Fruit fly (Drosophila melanogaster) whole organism, embryonic: ENCODE measurements around the gene CG1421.

Source experiments
- ATbp ChIP-seq: fragments of 200-800 bp; sonication (Bioruptor generic); optimal IDR thresholded peaks from 2 replicates; lab custom pipeline; 2017; ENCODE audit warnings: missing biosample characterization, mild to moderate bottlenecking, missing genetic modification characterization, missing genetic modification reagents
- BtbVII ChIP-seq: fragments of 200-800 bp; sonication (Bioruptor generic); optimal IDR thresholded peaks from 3 replicates; lab custom pipeline; 2017; ENCODE audit warnings: missing biosample characterization, mild to moderate bottlenecking, missing genetic modification characterization
- CG10462 ChIP-seq: fragments of 200-800 bp; sonication (Bioruptor generic); optimal IDR thresholded peaks from 2 replicates; lab custom pipeline; 2016; ENCODE audit warnings: missing biosample characterization, missing genetic modification characterization
- CG10565 ChIP-seq: fragments of 200-800 bp; sonication (Bioruptor generic); optimal IDR thresholded peaks from 3 replicates; lab custom pipeline; 2016; ENCODE audit warnings: missing biosample characterization, mild to moderate bottlenecking, missing genetic modification characterization
- CG11696 ChIP-seq: fragments of 200-800 bp; sonication (Bioruptor generic); IDR thresholded peaks from 2 replicates; pipeline ENCODE4 v1.3.6; 2022; ENCODE audit warnings: missing biosample characterization, missing genetic modification characterization
- CG13624 ChIP-seq: fragments of 200-800 bp; sonication (Bioruptor generic); optimal IDR thresholded peaks from 2 replicates; lab custom pipeline; 2016; ENCODE audit warnings: missing biosample characterization, missing genetic modification characterization
- CG14667 ChIP-seq: fragments of 200-800 bp; sonication (Bioruptor generic); IDR thresholded peaks from 2 replicates; pipeline ENCODE4 v1.3.6; 2022; ENCODE audit warnings: missing biosample characterization, missing genetic modification characterization
- CG14860 ChIP-seq: fragments of 200-800 bp; sonication (Bioruptor generic); IDR thresholded peaks from 3 replicates; pipeline ENCODE4 v1.3.6; 2022; ENCODE audit warnings: missing biosample characterization, missing genetic modification characterization; ENCODE audit not compliant: partially characterized antibody
- CG1602 ChIP-seq: fragments of 200-800 bp; sonication (Bioruptor generic); optimal IDR thresholded peaks from 3 replicates; lab custom pipeline; 2016; ENCODE audit warnings: missing biosample characterization, missing genetic modification characterization
- CG16815 ChIP-seq: fragments of 200-800 bp; sonication (Bioruptor generic); optimal IDR thresholded peaks from 3 replicates; lab custom pipeline; 2017; ENCODE audit warnings: missing biosample characterization, mild to moderate bottlenecking, missing genetic modification characterization
- CG18262 ChIP-seq: fragments of 200-800 bp; optimal IDR thresholded peaks from 3 replicates; lab custom pipeline; 2019; ENCODE audit warnings: missing biosample characterization, mild to moderate bottlenecking, missing genetic modification characterization, moderate library complexity
- CG18476 ChIP-seq: fragments of 200-800 bp; sonication (Bioruptor generic); optimal IDR thresholded peaks from 2 replicates; lab custom pipeline; 2016; ENCODE audit warnings: missing biosample characterization, mild to moderate bottlenecking, missing genetic modification characterization
- CG18599 ChIP-seq: fragments of 200-800 bp; sonication (Bioruptor generic); optimal IDR thresholded peaks from 3 replicates; lab custom pipeline; 2017; ENCODE audit warnings: missing biosample characterization, missing genetic modification characterization, mild to moderate bottlenecking, moderate library complexity, missing genetic modification reagents
- CG18764 ChIP-seq: fragments of 200-800 bp; sonication (Bioruptor generic); optimal IDR thresholded peaks from 3 replicates; lab custom pipeline; 2016; ENCODE audit warnings: missing biosample characterization, missing genetic modification characterization
- CG2116 ChIP-seq: fragments of 200-800 bp; sonication (Bioruptor generic); optimal IDR thresholded peaks from 3 replicates; lab custom pipeline; 2018; ENCODE audit warnings: missing biosample characterization, mild to moderate bottlenecking, missing genetic modification characterization
- CG2712 ChIP-seq: fragments of 200-800 bp; optimal IDR thresholded peaks from 3 replicates; lab custom pipeline; 2019; ENCODE audit warnings: missing biosample characterization, mild to moderate bottlenecking, missing genetic modification characterization, moderate library complexity
- CG43689 ChIP-seq: fragments of 200-800 bp; sonication (Bioruptor generic); IDR thresholded peaks from 2 replicates; pipeline ENCODE4 v1.3.6; 2022; ENCODE audit warnings: missing biosample characterization, missing genetic modification characterization
- CG4617 ChIP-seq: fragments of 200-800 bp; sonication (Bioruptor generic); optimal IDR thresholded peaks from 3 replicates; lab custom pipeline; 2016; ENCODE audit warnings: missing biosample characterization, missing genetic modification characterization, borderline replicate concordance
- CG5953 ChIP-seq: fragments of 200-800 bp; sonication (Bioruptor generic); IDR thresholded peaks from 2 replicates; pipeline ENCODE4 v1.3.6; 2022; ENCODE audit warnings: missing biosample characterization, missing genetic modification characterization
- CG6813 ChIP-seq: fragments of 200-800 bp; sonication (Bioruptor generic); optimal IDR thresholded peaks from 2 replicates; lab custom pipeline; 2017; ENCODE audit warnings: missing biosample characterization, missing genetic modification characterization, mild to moderate bottlenecking, moderate library complexity, missing genetic modification reagents
- CG6854 ChIP-seq: fragments of 200-800 bp; sonication (Bioruptor generic); optimal IDR thresholded peaks from 3 replicates; lab custom pipeline; 2017; ENCODE audit warnings: missing biosample characterization, mild to moderate bottlenecking, missing genetic modification characterization
- CG9609 ChIP-seq: fragments of 200-800 bp; sonication (Bioruptor generic); optimal IDR thresholded peaks from 3 replicates; lab custom pipeline; 2016; ENCODE audit warnings: missing biosample characterization, missing genetic modification characterization
- CrebB ChIP-seq: fragments of 200-800 bp; sonication (Bioruptor generic); optimal IDR thresholded peaks from 3 replicates; lab custom pipeline; 2018; ENCODE audit warnings: missing biosample characterization, mild to moderate bottlenecking, missing genetic modification characterization
- Dad ChIP-seq: fragments of 200-800 bp; sonication (Bioruptor generic); optimal IDR thresholded peaks from 3 replicates; lab custom pipeline; 2016; ENCODE audit warnings: missing biosample characterization, missing genetic modification characterization
- Deaf1 ChIP-seq: fragments of 200-800 bp; optimal IDR thresholded peaks from 3 replicates; lab custom pipeline; 2019; ENCODE audit warnings: missing biosample characterization, mild to moderate bottlenecking, missing genetic modification characterization, moderate library complexity
- Doc3 ChIP-seq: fragments of 200-800 bp; sonication (Bioruptor generic); IDR thresholded peaks from 3 replicates; pipeline ENCODE4 v1.3.6; 2022; ENCODE audit warnings: missing biosample characterization, missing genetic modification characterization; ENCODE audit not compliant: partially characterized antibody
- NK7.1 ChIP-seq: fragments of 200-800 bp; sonication (Bioruptor generic); optimal IDR thresholded peaks from 3 replicates; lab custom pipeline; 2016; ENCODE audit warnings: missing biosample characterization, missing genetic modification characterization
- Pdp1 ChIP-seq, 2 experiments: fragments of 200-800 bp; sonication (Bioruptor generic); optimal IDR thresholded peaks; 3 replicates each; lab custom pipeline; 2016; ENCODE audit warnings: missing biosample characterization in 2 of 2, missing genetic modification characterization in 2 of 2, mild to moderate bottlenecking in 1 of 2, moderate library complexity in 1 of 2
- Rx ChIP-seq: fragments of 200-800 bp; sonication (Bioruptor generic); IDR thresholded peaks from 2 replicates; pipeline ENCODE4 v1.3.6; 2022; ENCODE audit warnings: missing biosample characterization, missing genetic modification characterization
- Spps ChIP-seq: fragments of 200-800 bp; sonication (Bioruptor generic); optimal IDR thresholded peaks from 2 replicates; lab custom pipeline; 2018; ENCODE audit warnings: missing biosample characterization, mild to moderate bottlenecking, missing genetic modification characterization
- Sry-β ChIP-seq: fragments of 200-800 bp; sonication (Bioruptor generic); optimal IDR thresholded peaks from 2 replicates; lab custom pipeline; 2018; ENCODE audit warnings: missing biosample characterization, mild to moderate bottlenecking, missing genetic modification characterization, moderate library complexity
- Stat92E ChIP-seq, 3 experiments: fragments of >200 bp in 2 of 3; fragments of 200-800 bp in 1 of 3; sonication (Bioruptor generic) in 1 of 3; optimal IDR thresholded peaks; 2 replicates each; lab custom pipeline; 2017 to 2019; ENCODE audit warnings: missing biosample characterization in 3 of 3, missing genetic modification characterization in 3 of 3, mild to moderate bottlenecking in 1 of 3, moderate library complexity in 1 of 3
- YL-1 ChIP-seq: fragments of 200-800 bp; sonication (Bioruptor generic); optimal IDR thresholded peaks from 3 replicates; lab custom pipeline; 2017; ENCODE audit warnings: missing biosample characterization, mild to moderate bottlenecking, missing genetic modification characterization
- br ChIP-seq: fragments of >200 bp; optimal IDR thresholded peaks from 2 replicates; lab custom pipeline; 2017
- cad ChIP-seq: fragments of >200 bp; optimal IDR thresholded peaks from 2 replicates; lab custom pipeline; 2017; ENCODE audit warnings: missing biosample characterization, missing genetic modification characterization
- crol ChIP-seq: fragments of 200-800 bp; sonication (Bioruptor generic); IDR thresholded peaks from 2 replicates; pipeline ENCODE4 v1.3.6; 2022; ENCODE audit warnings: missing biosample characterization, missing genetic modification characterization
- danr ChIP-seq: fragments of 200-800 bp; sonication (Bioruptor generic); IDR thresholded peaks from 2 replicates; pipeline ENCODE4 v1.3.6; 2022; ENCODE audit warnings: missing biosample characterization, missing genetic modification characterization
- fd102C ChIP-seq: fragments of 200-800 bp; sonication (Bioruptor generic); optimal IDR thresholded peaks from 2 replicates; lab custom pipeline; 2018; ENCODE audit warnings: missing biosample characterization, mild to moderate bottlenecking, missing genetic modification characterization, moderate library complexity
- fd64A ChIP-seq: fragments of 200-800 bp; sonication (Bioruptor generic); optimal IDR thresholded peaks from 3 replicates; lab custom pipeline; 2018; ENCODE audit warnings: missing biosample characterization, mild to moderate bottlenecking, missing genetic modification characterization
- ftz-f1 ChIP-seq: fragments of 200-800 bp; sonication (Bioruptor generic); optimal IDR thresholded peaks from 2 replicates; lab custom pipeline; 2016; ENCODE audit warnings: missing biosample characterization, missing genetic modification characterization
- gce ChIP-seq: fragments of 200-800 bp; sonication (Bioruptor generic); IDR thresholded peaks from 3 replicates; pipeline ENCODE4 v1.3.6; 2022; ENCODE audit warnings: missing biosample characterization, missing genetic modification characterization
- gfzf ChIP-seq: fragments of 200-800 bp; sonication (Bioruptor generic); optimal IDR thresholded peaks from 2 replicates; lab custom pipeline; 2016; ENCODE audit warnings: missing biosample characterization, mild to moderate bottlenecking, missing genetic modification characterization, moderate library complexity
- grn ChIP-seq: fragments of 200-800 bp; sonication (Bioruptor generic); optimal IDR thresholded peaks from 3 replicates; lab custom pipeline; 2017; ENCODE audit warnings: missing biosample characterization, missing genetic modification characterization
- h ChIP-seq: fragments of >200 bp; optimal IDR thresholded peaks from 2 replicates; lab custom pipeline; 2017
- ham ChIP-seq: fragments of 200-800 bp; sonication (Bioruptor generic); IDR thresholded peaks from 2 replicates; pipeline ENCODE4 v1.3.6; 2022; ENCODE audit warnings: missing biosample characterization, missing genetic modification characterization
- pho ChIP-seq: fragments of 200-800 bp; sonication (Bioruptor generic); optimal IDR thresholded peaks from 2 replicates; lab custom pipeline; 2016; ENCODE audit warnings: missing biosample characterization, missing genetic modification characterization
- sens ChIP-seq: fragments of 200-800 bp; sonication (Bioruptor generic); peaks from one replicate; lab custom pipeline; 2016; ENCODE audit warnings: missing biosample characterization, missing genetic modification characterization
- yki ChIP-seq: fragments of >200 bp; optimal IDR thresholded peaks from 3 replicates; lab custom pipeline; 2018
- z ChIP-seq: fragments of 200-800 bp; sonication (Bioruptor generic); IDR thresholded peaks from 3 replicates; pipeline ENCODE4 v1.3.6; 2022; ENCODE audit warnings: missing biosample characterization, missing genetic modification characterization

Gene CG1421

dm6 chr2L:21867040-21867981, 35.5 kb upstream of the CG1421 start (continued):
- TF ChIP-seq Dad (GFP tag; lab: Kevin White, UChicago) = peak; percentile 89
- peak; percentile 37 for TF ChIP-seq grn (GFP tag; lab: Kevin White, UChicago)
- peak; percentile 88 for TF ChIP-seq NK7.1 (GFP tag; lab: Kevin White, UChicago)
- peak; percentile 91 for TF ChIP-seq CG13624 (GFP tag; lab: Kevin White, UChicago)
- no peak for TF ChIP-seq yki
- peak; percentile 55 for TF ChIP-seq CG6854
- TF ChIP-seq fd102C (GFP tag; lab: Kevin White, UChicago) = no peak
- TF ChIP-seq CG14667 (GFP tag; lab: Robert Waterston, UW) = peak; percentile 88
- peak; percentile 81 for TF ChIP-seq Rx (GFP tag; lab: Robert Waterston, UW)
- TF ChIP-seq BtbVII (GFP tag; lab: Kevin White, UChicago) = peak; percentile 75
- no peak for TF ChIP-seq ftz-f1
- peak; percentile 88 for TF ChIP-seq CG16815 (GFP tag; lab: Kevin White, UChicago)
- TF ChIP-seq br (lab: Kevin White, UChicago) = no peak
- TF ChIP-seq CG6813 (GFP tag; lab: Kevin White, UChicago) = peak; percentile 81
- peak; percentile 89 for TF ChIP-seq CG1602 (GFP tag; lab: Kevin White, UChicago)
- TF ChIP-seq h = no peak
- TF ChIP-seq danr (GFP tag; lab: Robert Waterston, UW) = peak; percentile 87
- TF ChIP-seq z = 0 out of 3 replicates have a peak, but pooled peaks have one; percentile 33
- TF ChIP-seq CG5953 (GFP tag; lab: Robert Waterston, UW) = peak; percentile 87
- peak; percentile 98 for TF ChIP-seq sens
- TF ChIP-seq CG43689 (GFP tag; lab: Robert Waterston, UW) = peak; percentile 62
- TF ChIP-seq CG4617 (GFP tag; lab: Kevin White, UChicago) = peak; percentile 66
- TF ChIP-seq cad (GFP tag; lab: Kevin White, UChicago) = no peak
- TF ChIP-seq CG18764 (GFP tag; lab: Kevin White, UChicago) = peak; percentile 90
- peak; percentile 82 for TF ChIP-seq Spps (tag; lab: Kevin White, UChicago)
- peak in 1 of 3 experiments; percentile 79 for TF ChIP-seq Stat92E (GFP tag; optimal IDR thresholded peaks at IDR 0.05; lab: Kevin White, UChicago)
- no peak for TF ChIP-seq Doc3 (GFP tag; lab: Robert Waterston, UW)
- TF ChIP-seq YL-1 (GFP tag; lab: Kevin White, UChicago) = peak; percentile 25
- TF ChIP-seq CG10565 (GFP tag; lab: Kevin White, UChicago) = peak; percentile 34
- TF ChIP-seq CG14860 = no peak
- peak; percentile 96 for TF ChIP-seq CG2712 (tag; lab: Kevin White, UChicago)
- peak; percentile 94 for TF ChIP-seq CG9609
- peak; percentile 58 for TF ChIP-seq Sry-β
- TF ChIP-seq pho = peak; percentile 85
- TF ChIP-seq CG10462 (GFP tag; lab: Kevin White, UChicago) = peak; percentile 83
- TF ChIP-seq CG18599 (GFP tag; lab: Kevin White, UChicago) = peak; percentile 87
- TF ChIP-seq CG18262 (tag; lab: Kevin White, UChicago) = peak; percentile 95
- TF ChIP-seq CG11696 (GFP tag; lab: Robert Waterston, UW) = peak; percentile 62
- TF ChIP-seq ATbp = peak; percentile 93
- peak; percentile 86 for TF ChIP-seq CrebB (tag; lab: Kevin White, UChicago)
- peak; percentile 47 for TF ChIP-seq Deaf1
- peak; percentile 90 for TF ChIP-seq gce (GFP tag; lab: Robert Waterston, UW)
- TF ChIP-seq Pdp1 (GFP tag; optimal IDR thresholded peaks at IDR 0.05; lab: Kevin White, UChicago) = peak; percentile 87 to 92
- peak; percentile 34 for TF ChIP-seq CG2116 (GFP tag; lab: Kevin White, UChicago)
- 0 out of 2 replicates have a peak, but pooled peaks have one; percentile 26 for TF ChIP-seq crol (GFP tag; lab: Robert Waterston, UW)
- TF ChIP-seq fd64A (GFP tag; lab: Kevin White, UChicago) = peak; percentile 88
- TF ChIP-seq ham = 0 out of 2 replicates have a peak, but pooled peaks have one; percentile 57
- TF ChIP-seq CG18476 (GFP tag; lab: Kevin White, UChicago) = peak; percentile 81
- TF ChIP-seq gfzf (GFP tag; lab: Kevin White, UChicago) = peak; percentile 5
